Worm (Caenorhabditis elegans) whole organism, young adult: ENCODE results near the gene C41C4.9.
A peak's percentile ranks its signal among the peaks of the same experiment; 100 is the strongest.

Experiments
- F33H1.4 ChIP-seq: fragments of 200-800 bp; sonication (Bioruptor generic); IDR thresholded peaks from 2 replicates; pipeline ENCODE4 v1.3.6; 2022; ENCODE audit warnings: missing genetic modification reagents, missing genetic modification characterization, missing compliant biosample characterization
- F37B4.10 ChIP-seq: fragments of 200-800 bp; sonication (Bioruptor generic); IDR thresholded peaks from 2 replicates; pipeline ENCODE4 v1.3.6; 2022; ENCODE audit warnings: missing genetic modification characterization, missing compliant biosample characterization
- F49E8.2 ChIP-seq: sonication (generic microtip); optimal IDR thresholded peaks from 3 replicates; lab custom pipeline; 2017; ENCODE audit warnings: missing genetic modification characterization, mild to moderate bottlenecking, missing compliant biosample characterization, antibody characterized with exemption, moderate library complexity; ENCODE audit not compliant: insufficient read depth
- F52B5.7 ChIP-seq: sonication (generic microtip); optimal IDR thresholded peaks from 2 replicates; lab custom pipeline; 2016; ENCODE audit warnings: mild to moderate bottlenecking, missing genetic modification characterization, missing compliant biosample characterization
- F55B11.4 ChIP-seq: sonication (generic microtip); optimal IDR thresholded peaks from 2 replicates; lab custom pipeline; 2016; ENCODE audit warnings: missing compliant biosample characterization, missing genetic modification characterization, borderline replicate concordance; ENCODE audit not compliant: insufficient read depth
- K11D2.4 ChIP-seq: fragments of 200-800 bp; sonication (Bioruptor generic); IDR thresholded peaks from 2 replicates; pipeline ENCODE4 v1.3.6; 2022; ENCODE audit warnings: missing genetic modification reagents, missing genetic modification characterization, missing compliant biosample characterization
- aptf-2 ChIP-seq: fragments of 200-800 bp; sonication (Bioruptor generic); conservative IDR thresholded peaks from 2 replicates; pipeline ENCODE4 v1.3.6; 2022; ENCODE audit warnings: missing genetic modification reagents, missing genetic modification characterization, missing compliant biosample characterization
- aptf-3 ChIP-seq: fragments of 200-800 bp; sonication (Bioruptor generic); IDR thresholded peaks from 2 replicates; pipeline ENCODE4 v1.3.6; 2022; ENCODE audit warnings: missing genetic modification characterization, missing compliant biosample characterization
- attf-5 ChIP-seq: fragments of 200-800 bp; sonication (Bioruptor generic); optimal IDR thresholded peaks from 2 replicates; lab custom pipeline; 2018; ENCODE audit warnings: mild to moderate bottlenecking, missing genetic modification characterization, missing compliant biosample characterization
- bed-2 ChIP-seq: fragments of 200-800 bp; sonication (Bioruptor generic); IDR thresholded peaks from 2 replicates; pipeline ENCODE4 v1.3.6; 2022; ENCODE audit warnings: missing genetic modification reagents, missing genetic modification characterization, missing compliant biosample characterization
- cebp-1 ChIP-seq, 2 experiments: fragments of 200-800 bp in 1 of 2; sonication (Bioruptor generic) in 1 of 2; sonication (generic microtip) in 1 of 2; IDR thresholded peaks in 1 of 2; optimal IDR thresholded peaks in 1 of 2; 2 replicates each; pipeline versions ENCODE4 v1.3.6 to Lab custom; 2017 to 2022; ENCODE audit warnings: missing compliant biosample characterization in 2 of 2, missing genetic modification characterization in 2 of 2, mild to moderate bottlenecking in 1 of 2, missing genetic modification reagents in 1 of 2, moderate library complexity in 1 of 2
- ceh-27 ChIP-seq: fragments of 200-800 bp; sonication (Bioruptor generic); optimal IDR thresholded peaks from 2 replicates; lab custom pipeline; 2018; ENCODE audit warnings: mild to moderate bottlenecking, missing genetic modification characterization, moderate library complexity, missing compliant biosample characterization
- ceh-40 ChIP-seq: fragments of 200-800 bp; sonication (Bioruptor generic); IDR thresholded peaks from 2 replicates; pipeline ENCODE4 v1.3.6; 2022; ENCODE audit warnings: missing genetic modification characterization, missing compliant biosample characterization
- chd-7 ChIP-seq: sonication (generic microtip); optimal IDR thresholded peaks from 2 replicates; lab custom pipeline; 2016; ENCODE audit warnings: mild to moderate bottlenecking, missing genetic modification characterization, moderate library complexity, missing compliant biosample characterization
- dox-1 ChIP-seq: fragments of 200-800 bp; sonication (Bioruptor generic); IDR thresholded peaks from 2 replicates; pipeline ENCODE4 v1.3.6; 2022; ENCODE audit warnings: missing genetic modification reagents, missing genetic modification characterization, missing compliant biosample characterization
- dpff-1 ChIP-seq: sonication (generic microtip); optimal IDR thresholded peaks from 2 replicates; lab custom pipeline; 2017; ENCODE audit warnings: mild to moderate bottlenecking, missing genetic modification characterization, missing compliant biosample characterization
- egl-44 ChIP-seq: fragments of 200-800 bp; sonication (Bioruptor generic); IDR thresholded peaks from 2 replicates; pipeline ENCODE4 v1.3.6; 2022; ENCODE audit warnings: missing genetic modification reagents, missing genetic modification characterization, missing compliant biosample characterization
- egrh-3 ChIP-seq: fragments of 200-800 bp; sonication (Bioruptor generic); IDR thresholded peaks from 2 replicates; pipeline ENCODE4 v1.3.6; 2022; ENCODE audit warnings: missing genetic modification reagents, missing genetic modification characterization, missing compliant biosample characterization
- ets-4 ChIP-seq: fragments of 200-800 bp; sonication (Bioruptor generic); optimal IDR thresholded peaks from 2 replicates; lab custom pipeline; 2018; ENCODE audit warnings: mild to moderate bottlenecking, missing genetic modification characterization, missing compliant biosample characterization
- hlh-12 ChIP-seq: sonication (generic microtip); optimal IDR thresholded peaks from 2 replicates; lab custom pipeline; 2016; ENCODE audit warnings: missing genetic modification characterization, missing compliant biosample characterization
- hlh-26 ChIP-seq: fragments of 200-800 bp; sonication (Bioruptor generic); conservative IDR thresholded peaks from 2 replicates; pipeline ENCODE4 v1.3.6; 2022; ENCODE audit warnings: missing genetic modification reagents, missing genetic modification characterization, missing compliant biosample characterization
- hmg-1.2 ChIP-seq: fragments of 200-800 bp; sonication (Bioruptor generic); IDR thresholded peaks from 2 replicates; pipeline ENCODE4 v1.3.6; 2022; ENCODE audit warnings: missing genetic modification reagents, missing genetic modification characterization, missing compliant biosample characterization
- let-526 ChIP-seq: fragments of 200-800 bp; sonication (Bioruptor generic); IDR thresholded peaks from 2 replicates; pipeline ENCODE4 v1.3.6; 2022; ENCODE audit warnings: missing genetic modification reagents, missing genetic modification characterization, missing compliant biosample characterization
- lin-54 ChIP-seq: fragments of 200-800 bp; sonication (Bioruptor generic); optimal IDR thresholded peaks from 2 replicates; lab custom pipeline; 2018; ENCODE audit warnings: mild to moderate bottlenecking, missing genetic modification characterization, missing compliant biosample characterization
- lir-1 ChIP-seq: fragments of 200-800 bp; sonication (Bioruptor generic); conservative IDR thresholded peaks from 2 replicates; pipeline ENCODE4 v1.3.6; 2022; ENCODE audit warnings: missing genetic modification reagents, missing genetic modification characterization, missing compliant biosample characterization
- lsl-1 ChIP-seq: fragments of 200-800 bp; sonication (Bioruptor generic); optimal IDR thresholded peaks from 2 replicates; lab custom pipeline; 2018; ENCODE audit warnings: mild to moderate bottlenecking, missing genetic modification characterization, moderate library complexity, missing compliant biosample characterization
- madf-10 ChIP-seq: sonication (generic microtip); optimal IDR thresholded peaks from 2 replicates; lab custom pipeline; 2016; ENCODE audit warnings: mild to moderate bottlenecking, missing genetic modification characterization, missing compliant biosample characterization
- mcd-1 ChIP-seq: fragments of 200-800 bp; sonication (Bioruptor generic); IDR thresholded peaks from 2 replicates; pipeline ENCODE4 v1.3.6; 2022; ENCODE audit warnings: missing genetic modification reagents, missing genetic modification characterization, missing compliant biosample characterization
- nfyb-1 ChIP-seq: fragments of 200-800 bp; sonication (Bioruptor generic); IDR thresholded peaks from 2 replicates; pipeline ENCODE4 v1.3.6; 2022; ENCODE audit warnings: missing genetic modification reagents, missing genetic modification characterization, missing compliant biosample characterization
- nhr-80 ChIP-seq: sonication (generic microtip); optimal IDR thresholded peaks from 2 replicates; lab custom pipeline; 2016; ENCODE audit warnings: missing genetic modification characterization, missing compliant biosample characterization
- rcor-1 ChIP-seq: fragments of 200-800 bp; sonication (Bioruptor generic); IDR thresholded peaks from 2 replicates; pipeline ENCODE4 v1.3.6; 2022; ENCODE audit warnings: missing genetic modification reagents, missing genetic modification characterization, missing compliant biosample characterization
- repo-1 ChIP-seq: sonication (generic microtip); optimal IDR thresholded peaks from 2 replicates; lab custom pipeline; 2017; ENCODE audit warnings: mild to moderate bottlenecking, missing genetic modification characterization, missing compliant biosample characterization
- sea-2 ChIP-seq: fragments of 200-800 bp; sonication (Bioruptor generic); IDR thresholded peaks from 2 replicates; pipeline ENCODE4 v1.3.6; 2022; ENCODE audit warnings: missing genetic modification characterization, missing compliant biosample characterization
- snpc-1.1 ChIP-seq: sonication (generic microtip); optimal IDR thresholded peaks from 2 replicates; lab custom pipeline; 2017; ENCODE audit warnings: missing genetic modification characterization, mild to moderate bottlenecking, missing compliant biosample characterization, antibody characterized with exemption, moderate library complexity, missing genotype, missing genetic modification reagents; ENCODE audit not compliant: insufficient read depth
- snpc-4 ChIP-seq, 5 experiments: fragments of 150-350 bp in 1 of 5; sonication (generic microtip) in 4 of 5; optimal IDR thresholded peaks; 2 replicates each; lab custom pipeline; 2014 to 2018; ENCODE audit warnings: missing genetic modification characterization in 5 of 5, missing biosample characterization in 3 of 5, antibody characterized with exemption in 2 of 5, mild to moderate bottlenecking in 2 of 5, missing compliant biosample characterization in 2 of 5, missing genotype in 2 of 5, moderate library complexity in 2 of 5, missing genetic modification reagents in 1 of 5
- tbp1 ChIP-seq: fragments of 200-800 bp; sonication (Bioruptor generic); optimal IDR thresholded peaks from 2 replicates; lab custom pipeline; 2018; ENCODE audit warnings: mild to moderate bottlenecking, missing genetic modification characterization, missing compliant biosample characterization
- unc-62 ChIP-seq: fragments of 150-350 bp; optimal IDR thresholded peaks from 2 replicates; lab custom pipeline; 2014; ENCODE audit warnings: missing biosample characterization, missing genetic modification reagents, missing genetic modification characterization
- xnd-1 ChIP-seq: sonication (generic microtip); optimal IDR thresholded peaks from 2 replicates; lab custom pipeline; 2016; ENCODE audit warnings: missing genotype, missing genetic modification reagents, missing genetic modification characterization, missing compliant biosample characterization
- zfh-2 ChIP-seq: fragments of 200-800 bp; sonication (Bioruptor generic); conservative IDR thresholded peaks from 2 replicates; pipeline ENCODE4 v1.3.6; 2022; ENCODE audit warnings: missing genetic modification reagents, missing genetic modification characterization, missing compliant biosample characterization
- ztf-18 ChIP-seq: sonication (generic microtip); optimal IDR thresholded peaks from 2 replicates; lab custom pipeline; 2016; ENCODE audit warnings: missing genotype, mild to moderate bottlenecking, missing genetic modification characterization, missing compliant biosample characterization
- ztf-26 ChIP-seq: sonication (generic microtip); optimal IDR thresholded peaks from 2 replicates; lab custom pipeline; 2017; ENCODE audit warnings: missing genetic modification characterization, missing compliant biosample characterization

The C41C4.9 gene

DNA sequence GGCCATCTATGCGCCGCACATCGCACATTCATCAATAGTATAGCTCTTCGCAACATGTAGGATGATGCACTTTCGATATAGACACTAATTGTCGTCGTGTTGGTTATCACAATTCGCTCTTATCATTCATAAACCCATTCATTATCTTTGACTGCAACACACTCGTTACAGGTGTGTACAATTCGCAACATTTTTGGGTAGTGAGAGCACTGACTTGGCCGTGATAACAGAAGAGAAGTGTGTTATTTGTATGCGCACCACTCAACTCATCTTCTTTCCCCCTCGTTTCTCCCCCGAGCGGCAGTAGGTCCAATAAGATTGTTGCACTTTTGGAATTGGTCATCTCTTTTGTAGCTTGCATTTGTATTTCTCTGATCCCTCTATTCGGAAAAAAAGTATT lies 19.8 kb downstream of the C41C4.9 start:
- TF ChIP-seq snpc-4 (GFP tag; optimal IDR thresholded peaks at IDR 0.05; lab: Kevin White, UChicago) (no peak), snpc-4 (tag; optimal IDR thresholded peaks at IDR 0.05; lab: Kevin White, UChicago) (no peak), K11D2.4 (no peak), chd-7 (tag; lab: Kevin White, UChicago) (no peak), nfyb-1 (GFP tag; lab: Robert Waterston, UW) (0 out of 2 replicates have a peak, but pooled peaks have one; percentile 14), nhr-80 (tag; lab: Kevin White, UChicago) (peak; percentile 95), sea-2 (GFP tag; lab: Robert Waterston, UW) (no peak), ets-4 (GFP tag; lab: Kevin White, UChicago) (peak; percentile 73)

ce11 chrII:8127794-8128193 lies 20.3 kb downstream of the C41C4.9 start:
- no peak for TF ChIP-seq hlh-26 (GFP tag; lab: Robert Waterston, UW)
- TF ChIP-seq bed-2 (GFP tag; lab: Robert Waterston, UW), result no peak
- peak; percentile 63 for TF ChIP-seq F33H1.4 (GFP tag; lab: Robert Waterston, UW)
- TF ChIP-seq snpc-1.1 (tag; lab: Kevin White, UChicago), result no peak
- TF ChIP-seq xnd-1 (tag; lab: Kevin White, UChicago), result peak; percentile 55
- TF ChIP-seq lsl-1 (GFP tag; lab: Kevin White, UChicago), result peak; percentile 70
- no peak for TF ChIP-seq F49E8.2 (tag; lab: Kevin White, UChicago)

DNA sequence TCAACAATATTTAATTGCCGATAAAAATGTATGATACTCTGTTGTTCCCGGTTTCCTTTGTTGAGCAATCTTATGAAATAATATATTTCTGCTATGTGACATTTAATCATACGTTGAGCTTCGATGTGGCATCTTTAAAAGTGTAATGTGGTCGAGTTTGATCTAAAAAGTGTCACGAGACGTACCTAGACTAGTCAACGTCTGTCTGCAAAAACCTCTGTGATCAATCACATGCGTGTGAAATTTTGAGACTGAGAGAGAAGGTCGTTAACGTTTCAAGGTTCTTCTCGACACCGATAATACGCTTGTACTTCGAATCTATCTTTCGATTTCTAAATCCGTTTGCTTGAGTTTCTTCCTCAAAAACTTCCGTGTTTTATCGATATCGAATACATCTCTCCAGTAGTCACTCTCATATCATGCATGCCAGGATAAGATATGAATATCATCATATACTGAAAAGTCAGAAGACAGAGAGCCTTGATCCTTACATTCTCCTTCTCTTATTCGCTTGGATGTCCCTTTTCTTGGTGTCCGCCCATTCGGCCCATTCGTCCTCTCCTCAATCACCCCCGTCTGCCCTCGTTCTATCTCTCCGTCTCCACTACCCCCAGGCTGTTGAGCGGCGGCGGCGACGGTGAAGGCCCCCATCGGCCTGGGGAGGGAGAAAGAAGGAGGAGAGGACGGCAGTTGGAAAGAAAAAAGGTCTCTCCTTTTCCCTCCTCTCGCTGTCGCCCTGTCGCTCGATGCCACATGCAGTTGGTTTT lies 21.0 kb downstream of the C41C4.9 start:
- no peak for TF ChIP-seq hlh-12
- 0 out of 2 replicates have a peak, but pooled peaks have one; percentile 10 for TF ChIP-seq hmg-1.2 (GFP tag; lab: Robert Waterston, UW)
- 0 out of 2 replicates have a peak, but pooled peaks have one; percentile 10 for TF ChIP-seq egl-44 (GFP tag; lab: Robert Waterston, UW)
- TF ChIP-seq F37B4.10 (GFP tag; lab: Robert Waterston, UW), result 0 out of 2 replicates have a peak, but pooled peaks have one; percentile 28
- peak; percentile 95 for TF ChIP-seq cebp-1 (GFP tag; IDR thresholded peaks at IDR 0.05; lab: Robert Waterston, UW)
- TF ChIP-seq cebp-1 (tag; optimal IDR thresholded peaks at IDR 0.05; lab: Kevin White, UChicago), result peak; percentile 93
- TF ChIP-seq lin-54 (GFP tag; lab: Kevin White, UChicago), result peak; percentile 6
- peak; percentile 50; the same call in 1 of the 2 replicates for TF ChIP-seq let-526 (GFP tag; lab: Robert Waterston, UW)
- peak; percentile 65 for TF ChIP-seq dox-1
- peak; percentile 72 for TF ChIP-seq F52B5.7
- TF ChIP-seq repo-1 (tag; lab: Kevin White, UChicago), result peak; percentile 28
- TF ChIP-seq unc-62, result peak; percentile 52
- 0 out of 2 replicates have a peak, but pooled peaks have one; percentile 12 for TF ChIP-seq rcor-1 (GFP tag; lab: Robert Waterston, UW)
- TF ChIP-seq egrh-3 (GFP tag; lab: Robert Waterston, UW), result peak; percentile 90
- peak; percentile 11 for TF ChIP-seq tbp1 (GFP tag; lab: Kevin White, UChicago)
- no peak for TF ChIP-seq aptf-2
- no peak for TF ChIP-seq dpff-1 (tag; lab: Kevin White, UChicago)
- TF ChIP-seq aptf-3, result 0 out of 2 replicates have a peak, but pooled peaks have one; percentile 40
- TF ChIP-seq ztf-18 (tag; lab: Kevin White, UChicago), result no peak
- TF ChIP-seq lir-1, result peak; percentile 11; the same call in 1 of the 2 replicates
- TF ChIP-seq F55B11.4 (tag; lab: Kevin White, UChicago), result no peak
- peak; percentile 25 for TF ChIP-seq ceh-27 (GFP tag; lab: Kevin White, UChicago)
- TF ChIP-seq mcd-1 (GFP tag; lab: Robert Waterston, UW), result peak; percentile 38; the same call in 1 of the 2 replicates
- peak; percentile 99 for TF ChIP-seq zfh-2 (GFP tag; lab: Robert Waterston, UW)
- TF ChIP-seq ztf-26 (tag; lab: Kevin White, UChicago), result no peak
- TF ChIP-seq nhr-80 (tag; lab: Kevin White, UChicago), result peak; percentile 37
- TF ChIP-seq ceh-40 (GFP tag; lab: Robert Waterston, UW), result peak; percentile 55; the same call in 1 of the 2 replicates
- TF ChIP-seq attf-5 (GFP tag; lab: Kevin White, UChicago), result peak; percentile 36
- TF ChIP-seq madf-10 (tag; lab: Kevin White, UChicago), result peak; percentile 6
